Worm (Caenorhabditis elegans): ENCODE results near the gene chil-16.

DNA sequence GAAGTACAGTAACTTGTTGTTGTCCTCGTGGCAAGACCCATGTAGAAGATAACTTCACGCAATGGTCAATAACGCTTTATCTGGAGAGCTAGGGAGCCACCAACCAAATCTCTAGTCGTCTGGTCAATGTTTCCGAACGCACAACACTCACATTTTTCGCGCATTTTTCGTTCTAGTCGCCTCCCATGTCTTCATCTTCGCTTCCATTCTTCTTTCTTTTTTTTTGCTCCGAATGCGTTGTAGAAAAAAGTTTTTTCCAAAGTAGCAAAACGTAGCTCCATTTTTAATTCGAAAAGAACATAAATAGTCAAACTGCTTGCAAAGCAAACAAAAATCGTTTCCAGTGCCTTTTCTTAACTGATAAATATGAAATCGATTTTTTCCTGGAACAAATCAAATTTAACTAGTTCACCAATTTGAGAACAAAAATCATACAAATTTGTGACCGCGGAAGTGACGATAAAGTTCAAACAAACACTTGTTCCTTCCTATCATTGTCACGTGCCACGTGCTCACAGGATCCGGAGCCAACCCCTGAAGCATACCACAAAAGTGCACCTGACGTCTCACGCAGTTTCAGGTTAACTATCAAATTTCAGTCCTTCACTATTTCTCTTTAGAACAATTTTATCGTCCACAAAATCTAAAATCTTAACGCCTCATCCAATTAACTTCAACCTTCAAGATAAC is 22.8 kb downstream of the chil-16 start:
- TF ChIP-seq nhr-28 (tag; optimal IDR thresholded peaks at IDR 0.05) = no peak
- TF ChIP-seq elt-2 (tag; optimal IDR thresholded peaks at IDR 0.05) = peak; percentile 39
- TF ChIP-seq aly-2 (tag; optimal IDR thresholded peaks at IDR 0.05) = no peak
- no peak for TF ChIP-seq ceh-82 (tag; optimal IDR thresholded peaks at IDR 0.05)
- no peak for TF ChIP-seq nhr-25 (tag; optimal IDR thresholded peaks at IDR 0.05)
- TF ChIP-seq sea-2 (GFP tag; optimal IDR thresholded peaks at IDR 0.05) = no peak
- no peak for TF ChIP-seq ama-1 (optimal IDR thresholded peaks at IDR 0.05)
- TF ChIP-seq pqm-1 (tag; optimal IDR thresholded peaks at IDR 0.05) = peak; percentile 55
- TF ChIP-seq lin-39 (tag; optimal IDR thresholded peaks at IDR 0.05) = no peak

Measured in whole organism, L3 larva.